Worm (Caenorhabditis elegans) whole organism, young adult: ENCODE measurements around the gene B0524.5.

Source experiments
- ama-1 ChIP-seq, 3 experiments: fragments of 150-350 bp in 1 of 3; sonication (generic microtip) in 2 of 3; optimal IDR thresholded peaks; 2 replicates each; lab custom pipeline; 2014 to 2018; ENCODE audit warnings: missing biosample characterization in 2 of 3, missing genetic modification characterization in 2 of 3, missing genetic modification reagents in 2 of 3
- bed-1 ChIP-seq: fragments of 200-800 bp; sonication (Bioruptor generic); IDR thresholded peaks from 2 replicates; pipeline ENCODE4 v1.3.6; 2022; ENCODE audit warnings: missing genetic modification reagents, missing genetic modification characterization, missing compliant biosample characterization
- die-1 ChIP-seq: sonication (generic microtip); optimal IDR thresholded peaks from 2 replicates; lab custom pipeline; 2016; ENCODE audit warnings: missing genotype, mild to moderate bottlenecking, missing genetic modification characterization, missing compliant biosample characterization
- egrh-3 ChIP-seq: fragments of 200-800 bp; sonication (Bioruptor generic); IDR thresholded peaks from 2 replicates; pipeline ENCODE4 v1.3.6; 2022; ENCODE audit warnings: missing genetic modification reagents, missing genetic modification characterization, missing compliant biosample characterization
- mxl-1 ChIP-seq: sonication (generic microtip); optimal IDR thresholded peaks from 2 replicates; lab custom pipeline; 2016; ENCODE audit warnings: missing genetic modification characterization, missing compliant biosample characterization
- nhr-90 ChIP-seq: sonication (generic microtip); optimal IDR thresholded peaks from 2 replicates; lab custom pipeline; 2016; ENCODE audit warnings: missing genotype, mild to moderate bottlenecking, missing genetic modification characterization, missing compliant biosample characterization
- pha-4 ChIP-seq: fragments of 150-350 bp; sonication (generic microtip); optimal IDR thresholded peaks from 2 replicates; lab custom pipeline; 2014; ENCODE audit warnings: missing biosample characterization, missing genetic modification reagents, missing genetic modification characterization
- sea-2 ChIP-seq: fragments of 200-800 bp; sonication (Bioruptor generic); IDR thresholded peaks from 2 replicates; pipeline ENCODE4 v1.3.6; 2022; ENCODE audit warnings: missing genetic modification characterization, missing compliant biosample characterization
- unc-62 ChIP-seq: fragments of 150-350 bp; optimal IDR thresholded peaks from 2 replicates; lab custom pipeline; 2014; ENCODE audit warnings: missing biosample characterization, missing genetic modification reagents, missing genetic modification characterization
- ztf-28 ChIP-seq: fragments of 200-800 bp; sonication (Bioruptor generic); IDR thresholded peaks from 2 replicates; pipeline ENCODE4 v1.3.6; 2022; ENCODE audit warnings: missing genetic modification reagents, missing genetic modification characterization, missing compliant biosample characterization

- TF ChIP-seq sea-2 (GFP tag; lab: Robert Waterston, UW) (no peak), nhr-90 (tag; lab: Kevin White, UChicago) (no peak), ama-1 (optimal IDR thresholded peaks at IDR 0.05; lab: Kevin White, UChicago) (no peak), ama-1 (GFP tag; optimal IDR thresholded peaks at IDR 0.05; lab: Kevin White, UChicago) (no peak), bed-1 (GFP tag; lab: Robert Waterston, UW) (no peak), unc-62 (GFP tag; lab: Kevin White, UChicago) (no peak), egrh-3 (peak; percentile 30; the same call in 1 of the 2 replicates), mxl-1 (tag; lab: Kevin White, UChicago) (no peak), die-1 (tag; lab: Kevin White, UChicago) (no peak), ztf-28 (GFP tag; lab: Robert Waterston, UW) (no peak), pha-4 (no peak)
These were observed 41.5 kb downstream of the B0524.5 start for ce11 chrIII:1852126-1852717.
